Fruit fly (Drosophila melanogaster): Measurements from ENCODE around the gene CG15186.

DNA sequence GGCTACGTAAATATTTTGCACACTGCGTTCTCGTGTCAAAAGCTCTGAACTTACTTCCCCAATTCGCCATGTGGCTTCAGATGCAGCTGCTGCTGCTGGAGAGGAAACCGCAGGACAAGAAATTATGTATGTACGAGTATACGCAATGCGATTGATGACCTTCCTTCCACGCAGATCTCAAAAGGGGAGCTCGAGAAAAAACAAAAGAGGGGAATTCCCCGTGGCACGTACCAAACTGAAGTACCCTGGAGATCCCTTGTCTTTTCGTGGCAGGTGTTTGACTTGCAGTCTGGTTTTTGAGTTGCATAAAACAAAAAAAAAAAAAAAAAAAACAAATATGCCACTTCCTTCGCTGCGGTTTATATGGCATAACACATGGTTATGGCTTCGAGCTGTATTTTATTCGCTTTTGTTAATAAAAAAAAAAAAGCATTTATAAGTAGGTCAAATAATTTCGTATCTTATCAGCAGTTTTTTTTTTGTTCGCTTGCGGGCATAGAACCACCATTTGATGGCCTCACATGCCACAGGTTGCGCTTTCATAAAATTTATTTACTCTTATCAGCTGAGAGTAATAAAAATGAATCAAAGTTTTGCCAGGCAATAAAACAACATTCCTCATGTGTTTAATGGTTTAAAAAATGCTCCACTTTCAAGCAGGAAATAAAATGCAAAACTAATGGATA lies 45.2 kb upstream of the CG15186 start:
- TF ChIP-seq Met (GFP tag; optimal IDR thresholded peaks at IDR 0.05) (no peak), Hr39 (GFP tag; optimal IDR thresholded peaks at IDR 0.05) (no peak), CG6808 (GFP tag; optimal IDR thresholded peaks at IDR 0.05) (no peak), vri (GFP tag; optimal IDR thresholded peaks at IDR 0.05) (peak; percentile 84), Lpt (GFP tag; optimal IDR thresholded peaks at IDR 0.05) (no peak), cyc (GFP tag; optimal IDR thresholded peaks at IDR 0.05) (no peak), Eip75B (GFP tag; optimal IDR thresholded peaks at IDR 0.05) (no peak), CG3032 (tag; optimal IDR thresholded peaks at IDR 0.05) (no peak), CG16779 (tag; optimal IDR thresholded peaks at IDR 0.05) (no peak), dac (GFP tag; optimal IDR thresholded peaks at IDR 0.05) (no peak), spab (GFP tag; optimal IDR thresholded peaks at IDR 0.05) (no peak)

Measured in whole organism, prepupa.